Worm (Caenorhabditis elegans) whole organism, young adult: ENCODE data around the gene paml-1.

Experiments used
- C17E4.6 ChIP-seq: fragments of 200-800 bp; sonication (Bioruptor generic); IDR thresholded peaks from 2 replicates; pipeline ENCODE4 v1.3.6; 2022; ENCODE audit warnings: missing genetic modification reagents, missing genetic modification characterization, missing compliant biosample characterization
- D2030.7 ChIP-seq: fragments of 200-800 bp; sonication (Bioruptor generic); IDR thresholded peaks from 2 replicates; pipeline ENCODE4 v1.3.6; 2022; ENCODE audit warnings: missing genetic modification reagents, missing genetic modification characterization, missing compliant biosample characterization
- F57A8.1 ChIP-seq: fragments of 200-800 bp; sonication (Bioruptor generic); optimal IDR thresholded peaks from 2 replicates; lab custom pipeline; 2018; ENCODE audit warnings: mild to moderate bottlenecking, missing genetic modification characterization, moderate library complexity, missing compliant biosample characterization
- Y95B8A.8 ChIP-seq: fragments of 200-800 bp; sonication (Bioruptor generic); IDR thresholded peaks from 2 replicates; pipeline ENCODE4 v1.3.6; 2022; ENCODE audit warnings: missing genetic modification reagents, missing genetic modification characterization, missing compliant biosample characterization
- athp-1 ChIP-seq: sonication (generic microtip); optimal IDR thresholded peaks from 2 replicates; lab custom pipeline; 2017; ENCODE audit warnings: mild to moderate bottlenecking, missing genetic modification characterization, missing compliant biosample characterization
- bed-2 ChIP-seq: fragments of 200-800 bp; sonication (Bioruptor generic); IDR thresholded peaks from 2 replicates; pipeline ENCODE4 v1.3.6; 2022; ENCODE audit warnings: missing genetic modification reagents, missing genetic modification characterization, missing compliant biosample characterization
- ceh-40 ChIP-seq: fragments of 200-800 bp; sonication (Bioruptor generic); IDR thresholded peaks from 2 replicates; pipeline ENCODE4 v1.3.6; 2022; ENCODE audit warnings: missing genetic modification characterization, missing compliant biosample characterization
- ceh-91 ChIP-seq: fragments of 200-800 bp; sonication (Bioruptor generic); IDR thresholded peaks from 2 replicates; pipeline ENCODE4 v1.3.6; 2022; ENCODE audit warnings: missing genetic modification reagents, missing genetic modification characterization, missing compliant biosample characterization
- dpl-1 ChIP-seq: fragments of 150-350 bp; optimal IDR thresholded peaks from 2 replicates; lab custom pipeline; 2014; ENCODE audit warnings: missing biosample characterization, missing genetic modification reagents, missing genetic modification characterization
- efl-1 ChIP-seq: fragments of 150-350 bp; optimal IDR thresholded peaks from 2 replicates; lab custom pipeline; 2014; ENCODE audit warnings: missing biosample characterization, missing genetic modification reagents, missing genetic modification characterization
- ets-4 ChIP-seq: fragments of 200-800 bp; sonication (Bioruptor generic); optimal IDR thresholded peaks from 2 replicates; lab custom pipeline; 2018; ENCODE audit warnings: mild to moderate bottlenecking, missing genetic modification characterization, missing compliant biosample characterization
- gei-17 ChIP-seq: fragments of 200-800 bp; sonication (Bioruptor generic); optimal IDR thresholded peaks from 2 replicates; lab custom pipeline; 2018; ENCODE audit warnings: mild to moderate bottlenecking, missing genetic modification characterization, missing compliant biosample characterization
- hlh-12 ChIP-seq: sonication (generic microtip); optimal IDR thresholded peaks from 2 replicates; lab custom pipeline; 2016; ENCODE audit warnings: missing genetic modification characterization, missing compliant biosample characterization
- hsf-1 ChIP-seq: fragments of 200-800 bp; sonication (Bioruptor generic); IDR thresholded peaks from 2 replicates; pipeline ENCODE4 v1.3.6; 2022; ENCODE audit warnings: missing genetic modification reagents, missing genetic modification characterization, missing compliant biosample characterization
- let-526 ChIP-seq: fragments of 200-800 bp; sonication (Bioruptor generic); IDR thresholded peaks from 2 replicates; pipeline ENCODE4 v1.3.6; 2022; ENCODE audit warnings: missing genetic modification reagents, missing genetic modification characterization, missing compliant biosample characterization
- lin-26 ChIP-seq: fragments of 200-800 bp; sonication (Bioruptor generic); IDR thresholded peaks from 2 replicates; pipeline ENCODE4 v1.3.6; 2022; ENCODE audit warnings: missing genetic modification reagents, missing genetic modification characterization, missing compliant biosample characterization
- lin-40 ChIP-seq: sonication (generic microtip); optimal IDR thresholded peaks from 2 replicates; lab custom pipeline; 2016; ENCODE audit warnings: missing genetic modification characterization, mild to moderate bottlenecking, missing compliant biosample characterization, missing genotype, missing genetic modification reagents
- madf-10 ChIP-seq: sonication (generic microtip); optimal IDR thresholded peaks from 2 replicates; lab custom pipeline; 2016; ENCODE audit warnings: mild to moderate bottlenecking, missing genetic modification characterization, missing compliant biosample characterization
- madf-6 ChIP-seq: fragments of 200-800 bp; sonication (Bioruptor generic); IDR thresholded peaks from 2 replicates; pipeline ENCODE4 v1.3.6; 2022; ENCODE audit warnings: missing genetic modification reagents, missing genetic modification characterization, missing compliant biosample characterization
- mel-28 ChIP-seq: sonication (generic microtip); optimal IDR thresholded peaks from 2 replicates; lab custom pipeline; 2016; ENCODE audit warnings: borderline replicate concordance, mild to moderate bottlenecking, missing genetic modification characterization, missing compliant biosample characterization
- mes-4 ChIP-seq: sonication (generic microtip); optimal IDR thresholded peaks from 2 replicates; lab custom pipeline; 2016; ENCODE audit warnings: missing genotype, missing genetic modification characterization, missing compliant biosample characterization
- nfyb-1 ChIP-seq: fragments of 200-800 bp; sonication (Bioruptor generic); IDR thresholded peaks from 2 replicates; pipeline ENCODE4 v1.3.6; 2022; ENCODE audit warnings: missing genetic modification reagents, missing genetic modification characterization, missing compliant biosample characterization
- nhr-80 ChIP-seq: sonication (generic microtip); optimal IDR thresholded peaks from 2 replicates; lab custom pipeline; 2016; ENCODE audit warnings: missing genetic modification characterization, missing compliant biosample characterization
- pbrm-1 ChIP-seq: fragments of 200-800 bp; sonication (Bioruptor generic); IDR thresholded peaks from 2 replicates; pipeline ENCODE4 v1.3.6; 2022; ENCODE audit warnings: missing genetic modification reagents, missing genetic modification characterization, missing compliant biosample characterization
- pha-4 ChIP-seq: fragments of 150-350 bp; sonication (generic microtip); optimal IDR thresholded peaks from 2 replicates; lab custom pipeline; 2014; ENCODE audit warnings: missing biosample characterization, missing genetic modification reagents, missing genetic modification characterization
- sdz-38 ChIP-seq: sonication (generic microtip); optimal IDR thresholded peaks from 2 replicates; lab custom pipeline; 2016; ENCODE audit warnings: missing genotype, missing genetic modification characterization, missing compliant biosample characterization
- snpc-1.3 ChIP-seq: sonication (generic microtip); optimal IDR thresholded peaks from 2 replicates; lab custom pipeline; 2017; ENCODE audit warnings: missing genetic modification characterization, mild to moderate bottlenecking, missing compliant biosample characterization, antibody characterized with exemption, moderate library complexity, missing genotype, missing genetic modification reagents; ENCODE audit not compliant: insufficient read depth
- sptf-2 ChIP-seq: fragments of 200-800 bp; sonication (Bioruptor generic); optimal IDR thresholded peaks from 2 replicates; lab custom pipeline; 2018; ENCODE audit warnings: mild to moderate bottlenecking, missing genetic modification characterization, missing compliant biosample characterization
- tbp1 ChIP-seq: fragments of 200-800 bp; sonication (Bioruptor generic); optimal IDR thresholded peaks from 2 replicates; lab custom pipeline; 2018; ENCODE audit warnings: mild to moderate bottlenecking, missing genetic modification characterization, missing compliant biosample characterization
- tlf-1 ChIP-seq: fragments of 200-800 bp; sonication (Bioruptor generic); optimal IDR thresholded peaks from 2 replicates; lab custom pipeline; 2018; ENCODE audit warnings: mild to moderate bottlenecking, missing genetic modification characterization, missing compliant biosample characterization
- unc-130 ChIP-seq: sonication (generic microtip); optimal IDR thresholded peaks from 2 replicates; lab custom pipeline; 2016; ENCODE audit warnings: missing genetic modification reagents, missing genetic modification characterization, missing compliant biosample characterization
- xnd-1 ChIP-seq: sonication (generic microtip); optimal IDR thresholded peaks from 2 replicates; lab custom pipeline; 2016; ENCODE audit warnings: missing genotype, missing genetic modification reagents, missing genetic modification characterization, missing compliant biosample characterization
- ztf-25 ChIP-seq: fragments of 200-800 bp; sonication (Bioruptor generic); IDR thresholded peaks from 2 replicates; pipeline ENCODE4 v1.3.6; 2022; ENCODE audit warnings: missing genetic modification reagents, missing genetic modification characterization, missing compliant biosample characterization
- ztf-28 ChIP-seq: fragments of 200-800 bp; sonication (Bioruptor generic); IDR thresholded peaks from 2 replicates; pipeline ENCODE4 v1.3.6; 2022; ENCODE audit warnings: missing genetic modification reagents, missing genetic modification characterization, missing compliant biosample characterization

The paml-1 gene

ce11 chrIII:10181868-10182267 is 52.0 kb downstream of the paml-1 start (continued):
- TF ChIP-seq tbp1 (GFP tag; lab: Kevin White, UChicago) (no peak), dpl-1 (GFP tag; lab: Kevin White, UChicago) (no peak), madf-6 (no peak), mes-4 (tag; lab: Kevin White, UChicago) (no peak), xnd-1 (tag; lab: Kevin White, UChicago) (no peak)

ce11 chrIII:10179444-10179843 is 54.4 kb downstream of the paml-1 start:
- TF ChIP-seq lin-40 (tag; lab: Kevin White, UChicago) (no peak), gei-17 (GFP tag; lab: Kevin White, UChicago) (no peak), sptf-2 (GFP tag; lab: Kevin White, UChicago) (no peak), pha-4 (tag; lab: Kevin White, UChicago) (no peak), ets-4 (GFP tag; lab: Kevin White, UChicago) (no peak), F57A8.1 (GFP tag; lab: Kevin White, UChicago) (no peak), bed-2 (GFP tag; lab: Robert Waterston, UW) (no peak), xnd-1 (tag; lab: Kevin White, UChicago) (no peak), pbrm-1 (no peak), mel-28 (tag; lab: Kevin White, UChicago) (no peak), D2030.7 (GFP tag; lab: Robert Waterston, UW) (no peak), madf-10 (tag; lab: Kevin White, UChicago) (no peak), Y95B8A.8 (GFP tag; lab: Robert Waterston, UW) (no peak), snpc-1.3 (no peak), unc-130 (no peak), sdz-38 (tag; lab: Kevin White, UChicago) (no peak), let-526 (no peak), lin-26 (GFP tag; lab: Robert Waterston, UW) (no peak), ceh-40 (no peak)
- TF ChIP-seq, all 124 proteins: peak for 0

ce11 chrIII:10178552-10178951 is 55.3 kb downstream of the paml-1 start:
- TF ChIP-seq efl-1 (GFP tag; lab: Kevin White, UChicago) = no peak
- no peak for TF ChIP-seq nhr-80 (tag; lab: Kevin White, UChicago)
- TF ChIP-seq hsf-1 (GFP tag; lab: Robert Waterston, UW) = no peak
- TF ChIP-seq madf-6 = no peak
- TF ChIP-seq ztf-28 (GFP tag; lab: Robert Waterston, UW) = no peak
- TF ChIP-seq ztf-25 (GFP tag; lab: Robert Waterston, UW) = no peak
- TF ChIP-seq tlf-1 = no peak
- no peak for TF ChIP-seq C17E4.6 (GFP tag; lab: Robert Waterston, UW)
- TF ChIP-seq athp-1 (tag; lab: Kevin White, UChicago) = no peak
- TF ChIP-seq ceh-91 (GFP tag; lab: Robert Waterston, UW) = no peak
- no peak for TF ChIP-seq hlh-12
- no peak for TF ChIP-seq nfyb-1 (GFP tag; lab: Robert Waterston, UW)
- no peak for TF ChIP-seq lin-26 (GFP tag; lab: Robert Waterston, UW)
- TF ChIP-seq, all 124 proteins: peak for 0
